Fruit fly (Drosophila melanogaster): ENCODE data around the gene CG9518.

- TF ChIP-seq CTCF (optimal IDR thresholded peaks at IDR 0.05) (no peak), CG8478 (optimal IDR thresholded peaks at IDR 0.05) (no peak)
Measured at dm6 chrX:14883993-14884392, 13.0 kb upstream of the CG9518 start.
